Worm (Caenorhabditis elegans) whole organism, L4/young adult: ENCODE data around the gene C13C4.6.
"Not testable (repeated sequence)": the region's sequence is repeated elsewhere in the genome, so short reads cannot be mapped to it uniquely, and the experiment has no call there.

Experiments
- W03F9.2 ChIP-seq: fragments of 150-350 bp; optimal IDR thresholded peaks from 2 replicates; lab custom pipeline; 2014; ENCODE audit warnings: missing biosample characterization, missing genetic modification characterization
- dao-5 ChIP-seq: sonication (generic microtip); optimal IDR thresholded peaks from 2 replicates; lab custom pipeline; 2016; ENCODE audit warnings: missing genotype, missing genetic modification characterization, moderate library complexity, missing compliant biosample characterization
- him-1 ChIP-seq: sonication (generic microtip); optimal IDR thresholded peaks from 2 replicates; lab custom pipeline; 2016; ENCODE audit warnings: missing genotype, missing genetic modification reagents, missing genetic modification characterization, missing compliant biosample characterization

ce11 chrV:12131157-12131556 lies 9.8 kb downstream of the C13C4.6 start, which contains the start of gene enpp-1:
- not testable (repeated sequence) for TF ChIP-seq him-1, dao-5, W03F9.2 (tag; lab: Kevin White, UChicago)
